Fruit fly (Drosophila melanogaster): Measurements from ENCODE around the gene CG34263.
A peak's percentile ranks its signal among the peaks of the same experiment; 100 is the strongest.

CG34263 gene

DNA sequence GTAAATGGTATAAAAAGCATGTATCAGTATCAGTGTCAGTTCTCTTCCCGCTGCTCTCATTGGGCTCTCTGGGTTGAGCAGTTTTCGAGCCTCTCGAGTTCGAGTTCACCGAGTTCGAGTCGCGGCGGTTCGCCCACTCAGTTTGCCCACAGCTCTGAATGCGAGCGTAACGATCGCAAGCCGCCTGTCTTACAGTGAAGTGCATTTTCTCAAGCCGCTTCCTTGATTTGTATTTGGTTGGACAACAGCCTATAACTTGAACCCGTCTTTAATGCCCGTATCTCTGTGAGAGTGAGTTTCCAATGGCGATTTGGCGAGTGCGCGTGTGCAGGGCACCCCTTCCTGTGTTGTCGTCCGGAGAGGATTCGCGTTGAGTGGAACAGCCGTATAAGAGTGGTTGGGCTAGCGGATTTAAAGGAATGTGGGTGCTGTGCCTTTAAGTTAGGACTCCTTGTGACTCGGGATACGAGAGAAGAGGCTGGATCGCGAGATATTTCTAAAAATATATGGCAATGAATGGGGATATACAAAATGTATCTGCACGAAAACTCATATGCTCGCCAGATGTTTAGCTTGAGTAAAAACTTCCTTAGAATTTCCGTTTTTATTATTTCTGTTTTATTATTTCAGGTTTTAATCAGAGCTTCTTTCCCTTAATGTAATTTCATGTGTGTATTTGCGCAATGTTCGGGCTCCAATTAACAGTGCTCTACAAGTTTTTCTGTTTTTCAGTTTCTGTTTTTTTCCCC lies 6.0 kb upstream of the CG34263 start:
- TF ChIP-seq CG8478 (optimal IDR thresholded peaks at IDR 0.05), result no peak
- TF ChIP-seq CTCF (optimal IDR thresholded peaks at IDR 0.05), result no peak

DNA sequence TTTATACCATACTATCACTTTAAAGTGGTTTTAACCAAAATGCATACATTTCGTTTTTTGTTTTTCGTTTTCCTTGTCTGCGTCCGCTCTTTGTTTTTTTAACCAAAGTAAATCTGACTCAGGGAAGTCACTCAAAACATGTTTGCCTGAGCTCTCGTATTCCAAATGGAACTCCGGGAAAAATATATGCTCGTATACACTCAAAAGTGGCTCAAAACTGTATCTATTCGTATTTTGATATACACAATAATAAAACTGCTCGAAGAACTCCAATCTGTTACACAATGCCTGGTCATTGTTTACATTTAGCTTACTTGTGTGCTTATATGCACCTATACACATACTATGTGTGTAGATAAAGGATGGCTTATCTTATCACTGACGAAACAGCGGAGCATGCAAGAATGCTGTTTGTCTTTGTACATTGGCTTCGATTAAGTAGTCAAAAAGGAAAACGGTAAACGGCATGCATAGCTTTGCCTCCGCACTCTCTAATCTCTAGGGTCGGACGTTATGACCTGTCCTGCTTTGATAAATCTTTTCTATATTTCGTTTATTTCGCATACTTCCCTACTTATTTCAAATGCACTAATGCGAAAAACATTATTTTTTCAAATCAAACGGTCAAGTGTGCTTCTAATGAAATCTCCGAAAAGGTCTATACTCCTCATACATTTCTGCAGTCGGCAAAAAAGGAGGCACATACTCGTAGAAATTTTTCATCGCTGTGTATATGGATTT lies 5.2 kb upstream of the CG34263 start, which contains the start of gene miple2:
miple2 (plus strand) TSS at position 441 of the 741 bp plus-strand sequence.
- no peak for TF ChIP-seq CTCF (optimal IDR thresholded peaks at IDR 0.05)
- TF ChIP-seq CG8478 (optimal IDR thresholded peaks at IDR 0.05), result no peak

DNA sequence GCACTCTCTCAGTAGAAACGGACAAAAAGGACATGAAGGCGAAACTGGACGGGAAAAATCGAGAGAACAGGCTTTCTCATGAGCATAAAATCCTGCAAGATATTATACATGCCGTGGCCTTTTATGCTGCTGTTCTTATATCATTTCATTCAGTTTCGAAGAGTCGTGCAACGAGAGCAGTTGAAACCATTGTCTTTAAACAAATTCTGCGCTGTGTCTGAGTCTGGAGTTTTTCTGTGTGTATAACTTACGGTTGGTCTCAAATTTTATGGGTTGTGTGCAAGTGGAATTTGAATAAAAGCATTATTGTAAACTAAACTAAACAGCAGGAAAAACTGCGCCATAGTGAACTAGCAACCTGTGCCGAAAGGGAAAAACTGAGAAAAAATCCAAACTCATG lies 1.9 kb upstream of the CG34263 start:
- TF ChIP-seq CG8478 (optimal IDR thresholded peaks at IDR 0.05), result no peak
- TF ChIP-seq CTCF (optimal IDR thresholded peaks at IDR 0.05), result no peak

DNA sequence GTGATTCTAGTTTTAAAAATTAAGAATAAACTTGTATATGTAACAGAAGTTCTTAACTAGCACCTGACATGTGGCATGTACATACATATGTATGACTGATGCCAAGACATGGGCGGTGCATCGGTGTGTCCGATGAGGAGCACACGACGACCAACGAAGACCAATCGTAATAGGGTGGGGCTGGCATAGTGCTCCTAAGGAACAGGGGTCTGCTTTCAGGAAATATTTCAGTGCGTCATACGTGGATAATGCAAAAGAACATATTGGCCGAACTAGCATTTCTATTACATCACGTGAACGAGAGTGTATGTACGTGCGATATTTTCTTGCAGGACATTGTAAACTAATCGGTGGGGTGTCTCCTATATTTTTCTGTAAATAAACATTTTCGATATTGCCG lies 1.4 kb upstream of the CG34263 start, which contains the start of gene miple1:
miple1 (plus strand) TSS at position 217 of the 400 bp plus-strand sequence.
- TF ChIP-seq CTCF (optimal IDR thresholded peaks at IDR 0.05) (no peak), CG8478 (optimal IDR thresholded peaks at IDR 0.05) (no peak)

DNA sequence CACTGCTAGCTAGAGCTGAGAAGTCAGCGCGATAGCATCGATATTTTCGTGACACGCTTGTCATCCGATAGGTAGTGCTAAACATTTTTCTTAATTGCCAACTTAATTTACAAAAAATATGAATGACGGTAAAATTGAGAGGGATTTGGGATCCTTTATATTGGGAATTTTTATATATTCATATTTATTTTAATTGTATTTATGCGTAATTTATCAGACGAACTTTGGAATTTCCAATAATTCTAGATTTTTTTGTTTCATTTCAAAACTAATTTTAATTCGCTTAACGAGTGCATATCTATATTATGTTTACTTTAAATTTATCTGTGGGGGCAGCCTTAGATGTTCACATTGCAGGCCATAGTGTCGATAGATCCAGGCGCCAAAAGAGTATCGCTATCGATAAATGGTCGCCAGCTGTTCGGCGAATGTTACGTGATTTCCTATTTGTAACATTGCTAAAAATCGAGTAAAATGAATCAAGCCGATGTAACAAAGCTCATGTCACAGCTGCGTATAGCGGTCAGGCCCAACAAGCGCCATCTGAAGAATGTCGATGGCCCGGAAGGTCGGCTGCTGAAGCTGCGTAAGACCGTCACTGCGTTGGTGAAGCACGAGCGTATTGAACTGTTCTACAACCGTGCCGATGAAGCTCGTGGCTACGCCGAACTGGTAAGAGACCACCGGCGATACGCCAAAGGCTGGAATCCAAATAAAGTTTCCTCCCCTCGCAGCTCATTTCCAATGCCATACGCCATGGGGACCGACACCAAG lies 1.1 kb downstream of the CG34263 start, which contains the start of the genes Tudor-SN and mRpL17:
Tudor-SN (minus strand) TSS at position 3 of the 774 bp plus-strand sequence.
mRpL17 (plus strand) TSS at position 402 of the 774 bp plus-strand sequence.
- TF ChIP-seq CTCF (optimal IDR thresholded peaks at IDR 0.05), result peak in 1 of 2 experiments; percentile 5
- no peak for TF ChIP-seq CG8478 (optimal IDR thresholded peaks at IDR 0.05)

DNA sequence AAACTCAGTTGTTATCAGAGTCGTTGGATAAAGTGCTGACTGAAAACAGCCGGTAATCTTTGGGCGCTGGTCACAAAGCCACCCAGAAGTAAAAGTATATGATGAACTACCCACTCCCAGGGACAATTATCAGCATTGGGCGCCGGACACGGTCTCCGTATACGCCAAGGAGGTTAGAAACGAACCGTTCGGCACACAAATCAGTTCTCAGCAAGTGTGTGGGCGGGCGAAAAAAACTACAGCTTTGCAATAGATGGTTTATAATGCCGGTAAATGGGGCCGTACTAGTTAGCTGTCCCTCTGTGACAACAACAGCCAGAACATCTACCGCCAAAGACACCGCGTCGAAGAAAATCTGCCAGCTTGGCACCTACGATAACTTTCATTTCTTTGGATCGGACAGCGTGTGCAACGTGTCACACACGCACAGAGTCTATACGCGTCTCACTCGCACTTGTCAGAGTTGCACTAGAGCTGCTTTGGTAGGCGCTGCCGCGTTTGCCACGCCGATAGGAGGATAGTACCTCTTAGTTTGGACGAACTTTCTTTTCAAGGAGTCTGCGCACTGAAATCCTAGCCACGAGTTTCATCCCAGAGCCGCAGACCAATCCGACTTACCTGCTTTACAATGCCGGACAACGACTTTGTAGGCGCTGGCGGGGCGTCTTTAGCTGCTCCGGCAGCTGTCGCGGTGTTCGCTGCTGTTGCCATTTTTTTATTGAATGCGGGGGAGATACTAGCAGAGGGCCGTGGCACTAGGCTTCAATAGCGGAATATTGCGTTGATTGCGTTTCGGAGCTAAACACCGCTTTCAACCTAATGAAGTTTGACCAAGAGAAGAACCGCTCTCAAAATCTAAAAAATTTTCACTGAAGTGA lies 2.0 kb downstream of the CG34263 start:
- no peak for TF ChIP-seq CG8478 (optimal IDR thresholded peaks at IDR 0.05)

DNA sequence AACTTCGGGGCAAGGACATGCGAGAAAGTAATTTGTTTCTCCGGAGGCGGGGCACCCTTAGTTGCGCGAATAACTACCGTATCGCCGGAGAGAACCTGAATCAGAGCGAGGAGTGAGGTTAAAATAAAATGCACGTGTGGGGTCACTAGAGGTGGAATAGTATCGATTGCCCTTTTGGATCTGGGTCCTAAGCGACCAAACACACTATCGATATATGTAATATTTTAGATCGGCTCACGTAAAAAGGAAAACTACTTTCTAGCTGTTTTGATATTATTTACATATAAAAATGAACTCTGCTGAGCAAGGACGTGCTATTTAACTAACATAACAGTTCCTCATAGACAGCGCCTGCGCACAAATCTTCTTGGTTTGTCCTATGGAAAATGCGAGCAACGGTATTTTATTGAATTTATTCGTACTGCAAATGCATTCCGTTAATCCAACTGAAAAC lies 3.0 kb downstream of the CG34263 start:
- TF ChIP-seq CTCF (optimal IDR thresholded peaks at IDR 0.05) (no peak), CG8478 (optimal IDR thresholded peaks at IDR 0.05) (no peak)

DNA sequence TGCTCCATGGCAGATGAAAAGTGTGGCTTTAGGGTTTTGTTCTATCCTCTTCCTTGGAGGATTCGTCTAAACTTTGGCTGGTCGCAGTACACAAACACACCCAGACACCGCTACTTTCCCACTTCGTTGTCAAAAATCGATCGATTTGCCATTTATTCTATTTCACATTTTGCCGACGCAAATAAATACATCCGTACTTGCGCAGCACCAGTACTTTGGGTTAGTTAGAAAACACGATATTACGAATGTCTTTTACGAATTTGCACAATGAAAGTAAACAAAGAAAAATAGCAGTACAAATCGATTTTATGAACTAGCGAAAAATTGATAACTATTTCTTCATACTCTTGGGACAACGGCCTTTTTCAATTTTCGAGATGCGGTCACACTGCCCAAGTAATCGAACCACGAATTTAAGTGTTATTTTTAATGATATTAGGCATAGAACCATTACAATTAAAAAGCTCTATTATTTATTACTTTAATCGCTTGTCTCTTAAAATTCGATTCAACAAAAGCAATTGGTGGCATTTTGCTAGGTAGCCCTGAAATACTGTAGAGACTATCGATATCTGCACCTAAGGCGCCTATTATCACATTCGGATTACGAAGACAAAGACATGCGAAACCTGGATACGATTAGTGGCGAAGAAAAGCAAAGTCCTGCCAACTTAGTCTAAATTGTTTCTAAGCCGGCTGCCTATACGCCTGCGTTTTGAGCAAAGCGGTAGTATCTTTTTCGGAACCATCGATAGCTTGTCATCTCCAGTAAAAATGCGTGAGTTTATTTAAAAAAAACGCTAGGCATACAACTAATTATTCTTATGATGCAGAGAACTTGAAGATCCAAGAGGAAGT lies 7.9 kb downstream of the CG34263 start, which contains the start of the genes DIP2 and wac:
DIP2 (minus strand) TSS at position 337 of the 858 bp plus-strand sequence.
wac (plus strand) TSS at position 559 of the 858 bp plus-strand sequence.
- TF ChIP-seq CG8478 (optimal IDR thresholded peaks at IDR 0.05), result no peak
- peak in 1 of 2 experiments; percentile 57 for TF ChIP-seq CTCF (optimal IDR thresholded peaks at IDR 0.05)

DNA sequence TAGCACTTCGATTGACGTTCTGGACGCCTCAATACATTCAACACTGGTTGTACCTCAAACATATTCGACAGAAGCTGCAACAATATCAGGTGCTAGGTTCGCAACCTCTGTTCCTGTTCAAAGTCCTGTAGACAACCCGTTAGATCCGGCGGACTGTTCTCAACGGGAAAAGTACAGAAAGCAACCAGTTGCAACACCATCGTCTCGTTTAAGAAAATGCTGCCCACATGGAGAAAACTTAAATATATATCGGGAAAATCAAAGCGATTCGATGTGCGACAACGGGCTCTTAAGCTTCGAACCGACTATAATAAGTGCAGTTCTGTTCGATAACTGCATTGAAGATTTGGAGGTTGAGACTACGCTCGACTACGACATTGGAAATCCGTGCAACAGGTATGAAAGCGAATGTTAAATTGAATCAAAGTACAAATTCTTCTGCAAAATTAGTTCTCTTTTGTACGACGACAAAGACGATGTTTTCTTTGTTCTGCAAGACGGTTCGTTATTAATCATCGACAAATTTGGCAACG lies 17.4 kb downstream of the CG34263 start:
- TF ChIP-seq CTCF (optimal IDR thresholded peaks at IDR 0.05), result peak in 1 of 2 experiments; percentile 18
- TF ChIP-seq CG8478 (optimal IDR thresholded peaks at IDR 0.05), result no peak

DNA sequence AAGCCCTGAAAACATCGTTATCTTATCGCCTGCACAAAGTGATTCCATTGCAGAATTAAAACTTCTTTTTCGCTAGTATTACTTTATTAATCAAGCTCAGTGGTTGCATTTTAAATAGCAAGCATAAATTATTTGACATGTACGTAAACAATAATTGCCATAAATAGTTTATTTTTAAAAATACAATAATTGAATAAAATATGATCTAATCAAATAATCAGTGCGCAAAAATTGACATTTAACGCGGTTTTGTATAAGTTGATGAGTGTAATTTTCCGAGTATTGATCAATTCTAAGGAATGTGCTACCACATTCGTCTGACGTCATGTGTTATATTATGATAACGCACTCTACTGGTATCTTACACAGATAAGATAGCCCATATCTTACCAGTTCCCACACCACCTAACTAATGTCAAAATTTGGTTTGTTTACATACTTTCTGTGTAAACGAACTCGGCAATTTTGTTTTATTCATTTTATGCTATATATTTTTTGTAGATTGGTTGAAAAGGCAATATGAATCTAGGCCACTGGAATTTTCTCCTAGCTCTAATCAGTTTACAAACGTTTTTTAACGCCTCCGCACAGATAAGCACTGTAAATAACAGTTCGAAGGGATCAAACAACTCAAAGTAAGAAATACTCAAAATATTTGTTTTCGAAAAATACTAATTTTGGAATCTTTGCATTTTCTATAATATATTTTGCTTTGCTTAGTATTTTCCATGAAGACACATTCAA lies 18.1 kb downstream of the CG34263 start, which contains the start of gene mthl14:
mthl14 (plus strand) TSS at position 10 of the 744 bp plus-strand sequence.
- TF ChIP-seq CTCF (optimal IDR thresholded peaks at IDR 0.05), result no peak
- no peak for TF ChIP-seq CG8478 (optimal IDR thresholded peaks at IDR 0.05)

DNA sequence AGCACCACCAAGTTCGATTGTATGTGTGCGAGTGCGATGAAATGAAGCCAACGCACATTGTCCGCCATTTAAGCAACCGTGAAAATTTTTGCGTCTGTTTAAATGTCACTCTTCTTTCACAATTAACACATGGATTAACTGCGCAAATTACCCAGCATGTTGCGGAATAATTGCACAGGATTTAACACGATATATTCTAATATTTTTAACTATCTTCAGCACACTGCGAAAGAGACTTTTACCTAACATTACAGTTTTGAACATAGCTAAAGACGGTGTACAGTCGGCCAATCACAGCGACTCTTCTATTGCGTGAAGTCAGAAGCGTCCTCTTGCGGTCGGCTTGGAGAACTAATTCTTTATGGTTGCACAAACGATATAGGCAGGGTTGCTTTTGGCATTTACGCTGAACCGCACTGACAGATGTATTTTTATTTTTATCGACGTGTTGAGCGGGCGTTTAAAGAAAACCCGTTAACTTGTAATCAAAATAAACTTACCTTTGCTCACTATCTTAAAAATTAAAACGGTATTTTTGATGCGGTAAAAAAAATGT lies 19.0 kb downstream of the CG34263 start:
- TF ChIP-seq CG8478 (optimal IDR thresholded peaks at IDR 0.05) (no peak), CTCF (optimal IDR thresholded peaks at IDR 0.05) (peak; percentile 96 to 97)

DNA sequence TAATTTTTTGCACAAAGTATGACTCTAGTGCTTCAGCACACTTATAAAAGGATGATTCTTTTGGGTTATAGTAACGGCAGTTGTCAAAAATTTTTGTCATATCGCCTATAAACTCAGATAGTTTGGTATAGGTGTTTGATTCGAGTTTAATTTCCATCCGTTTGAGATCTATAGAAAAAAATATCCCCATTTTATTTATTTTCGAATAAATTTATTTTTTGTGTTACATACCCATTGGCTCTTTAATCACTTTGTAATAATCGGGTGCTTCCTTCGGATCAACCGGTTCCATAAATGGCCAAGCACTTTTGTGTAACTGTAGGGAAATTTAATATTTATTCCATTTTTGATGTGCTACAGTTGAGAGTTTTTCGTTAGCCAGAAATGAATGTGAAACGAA lies 31.4 kb downstream of the CG34263 start:
- TF ChIP-seq CG8478 (optimal IDR thresholded peaks at IDR 0.05), result no peak
- no peak for TF ChIP-seq CTCF (optimal IDR thresholded peaks at IDR 0.05)
